Worm (Caenorhabditis elegans) whole organism, mixed stage, embryonic: Measurements from ENCODE around the gene F16H6.7.

Source experiments
- M03D4.4 ChIP-seq: sonication (generic microtip); optimal IDR thresholded peaks from 2 replicates; lab custom pipeline; 2017; ENCODE audit warnings: mild to moderate bottlenecking, missing genetic modification characterization, missing compliant biosample characterization
- bed-3 ChIP-seq: fragments of 200-800 bp; sonication (Bioruptor generic); optimal IDR thresholded peaks from 3 replicates; lab custom pipeline; 2018; ENCODE audit warnings: mild to moderate bottlenecking, missing genetic modification characterization, moderate library complexity, missing compliant biosample characterization
- blmp-1 ChIP-seq: fragments of 150-350 bp; optimal IDR thresholded peaks from 2 replicates; lab custom pipeline; 2014; ENCODE audit warnings: missing biosample characterization, missing genetic modification characterization
- ceh-39 ChIP-seq: fragments of 150-350 bp; optimal IDR thresholded peaks from 2 replicates; lab custom pipeline; 2014; ENCODE audit warnings: missing biosample characterization, missing genetic modification characterization
- ceh-43 ChIP-seq: fragments of 200-800 bp; sonication (Bioruptor generic); optimal IDR thresholded peaks from 2 replicates; lab custom pipeline; 2018; ENCODE audit warnings: mild to moderate bottlenecking, missing genetic modification characterization, moderate library complexity, missing compliant biosample characterization
- ceh-83 ChIP-seq: fragments of 200-800 bp; sonication (Bioruptor generic); optimal IDR thresholded peaks from 2 replicates; lab custom pipeline; 2018; ENCODE audit warnings: mild to moderate bottlenecking, missing genetic modification characterization, missing compliant biosample characterization
- ces-1 ChIP-seq: fragments of 150-350 bp; optimal IDR thresholded peaks from 2 replicates; lab custom pipeline; 2014; ENCODE audit warnings: missing biosample characterization, missing genetic modification reagents, missing genetic modification characterization
- cnd-1 ChIP-seq: fragments of 200-800 bp; sonication (Bioruptor generic); optimal IDR thresholded peaks from 2 replicates; lab custom pipeline; 2018; ENCODE audit warnings: mild to moderate bottlenecking, missing genetic modification characterization, missing compliant biosample characterization
- drap-1 ChIP-seq: fragments of 200-800 bp; sonication (Bioruptor generic); optimal IDR thresholded peaks from 3 replicates; lab custom pipeline; 2018; ENCODE audit warnings: mild to moderate bottlenecking, missing genetic modification characterization, missing compliant biosample characterization
- elt-1 ChIP-seq: sonication (generic microtip); optimal IDR thresholded peaks from 2 replicates; lab custom pipeline; 2017; ENCODE audit warnings: missing genetic modification characterization, mild to moderate bottlenecking, missing compliant biosample characterization, antibody characterized with exemption, moderate library complexity, borderline replicate concordance; ENCODE audit not compliant: insufficient read depth
- elt-3 ChIP-seq: fragments of 150-350 bp; optimal IDR thresholded peaks from 2 replicates; lab custom pipeline; 2014; ENCODE audit warnings: missing biosample characterization, missing genetic modification characterization
- flh-1 ChIP-seq: fragments of 200-800 bp; sonication (Bioruptor generic); optimal IDR thresholded peaks from 2 replicates; lab custom pipeline; 2018; ENCODE audit warnings: mild to moderate bottlenecking, missing genetic modification characterization, moderate library complexity, missing compliant biosample characterization
- ham-2 ChIP-seq: fragments of 200-800 bp; sonication (Bioruptor generic); optimal IDR thresholded peaks from 2 replicates; lab custom pipeline; 2018; ENCODE audit warnings: mild to moderate bottlenecking, missing genetic modification characterization, missing compliant biosample characterization
- hlh-1 ChIP-seq: fragments of 150-350 bp; optimal IDR thresholded peaks from 2 replicates; lab custom pipeline; 2014; ENCODE audit warnings: missing biosample characterization, missing genetic modification reagents, missing genetic modification characterization
- lin-32 ChIP-seq: fragments of 200-800 bp; sonication (Bioruptor generic); optimal IDR thresholded peaks from 2 replicates; lab custom pipeline; 2018; ENCODE audit warnings: mild to moderate bottlenecking, missing genetic modification characterization, missing compliant biosample characterization
- lsy-2 ChIP-seq: fragments of 150-350 bp; optimal IDR thresholded peaks from 2 replicates; lab custom pipeline; 2014; ENCODE audit warnings: missing biosample characterization, missing genetic modification characterization
- mab-5 ChIP-seq: fragments of 150-350 bp; optimal IDR thresholded peaks from 2 replicates; lab custom pipeline; 2014; ENCODE audit warnings: missing biosample characterization, missing genetic modification characterization
- mep-1 ChIP-seq: fragments of 150-350 bp; optimal IDR thresholded peaks from 2 replicates; lab custom pipeline; 2017; ENCODE audit warnings: missing biosample characterization, missing genetic modification reagents, missing genetic modification characterization, inconsistent platforms
- mls-2 ChIP-seq: sonication (generic microtip); optimal IDR thresholded peaks from 2 replicates; lab custom pipeline; 2016; ENCODE audit warnings: mild to moderate bottlenecking, missing genetic modification characterization, moderate library complexity, missing compliant biosample characterization
- nhr-12 ChIP-seq: fragments of 150-350 bp; optimal IDR thresholded peaks from 2 replicates; lab custom pipeline; 2014; ENCODE audit warnings: missing biosample characterization, missing genetic modification characterization
- nhr-2 ChIP-seq: fragments of 150-350 bp; optimal IDR thresholded peaks from 2 replicates; lab custom pipeline; 2014; ENCODE audit warnings: missing biosample characterization, missing genetic modification characterization
- nhr-237 ChIP-seq: fragments of 150-350 bp; optimal IDR thresholded peaks from 2 replicates; lab custom pipeline; 2014; ENCODE audit warnings: missing biosample characterization, missing genetic modification characterization
- nhr-28 ChIP-seq: fragments of 150-350 bp; optimal IDR thresholded peaks from 2 replicates; lab custom pipeline; 2014; ENCODE audit warnings: missing biosample characterization, missing genetic modification characterization
- nhr-76 ChIP-seq: sonication (generic microtip); optimal IDR thresholded peaks from 2 replicates; lab custom pipeline; 2017; ENCODE audit warnings: missing biosample characterization, missing genetic modification characterization
- pha-4 ChIP-seq: fragments of 150-350 bp; optimal IDR thresholded peaks from 2 replicates; lab custom pipeline; 2018; ENCODE audit warnings: missing biosample characterization, missing genetic modification reagents, missing genetic modification characterization
- sem-2 ChIP-seq: fragments of 200-800 bp; sonication (Bioruptor generic); optimal IDR thresholded peaks from 2 replicates; lab custom pipeline; 2018; ENCODE audit warnings: mild to moderate bottlenecking, missing genetic modification characterization, missing compliant biosample characterization
- snpc-4 ChIP-seq: fragments of 150-350 bp; optimal IDR thresholded peaks from 2 replicates; lab custom pipeline; 2014; ENCODE audit warnings: missing biosample characterization, missing genetic modification characterization
- sptf-1 ChIP-seq: sonication (generic microtip); optimal IDR thresholded peaks from 2 replicates; lab custom pipeline; 2017; ENCODE audit warnings: mild to moderate bottlenecking, missing genetic modification characterization, moderate library complexity, missing compliant biosample characterization
- tbx-8 ChIP-seq: fragments of 200-800 bp; sonication (Bioruptor generic); optimal IDR thresholded peaks from 2 replicates; lab custom pipeline; 2018; ENCODE audit warnings: mild to moderate bottlenecking, missing genetic modification characterization, moderate library complexity, missing compliant biosample characterization
- unc-120 ChIP-seq: sonication (generic microtip); optimal IDR thresholded peaks from 2 replicates; lab custom pipeline; 2017; ENCODE audit warnings: missing genetic modification characterization, missing compliant biosample characterization; ENCODE audit not compliant: poor library complexity, severe bottlenecking
- unc-39 ChIP-seq: fragments of 150-350 bp; optimal IDR thresholded peaks from 2 replicates; lab custom pipeline; 2014; ENCODE audit warnings: missing biosample characterization, missing genetic modification characterization
- unc-62 ChIP-seq: fragments of 150-350 bp; optimal IDR thresholded peaks from 2 replicates; lab custom pipeline; 2014; ENCODE audit warnings: missing biosample characterization, missing genetic modification reagents, missing genetic modification characterization
- zip-8 ChIP-seq: fragments of 150-350 bp; optimal IDR thresholded peaks from 2 replicates; lab custom pipeline; 2014; ENCODE audit warnings: missing biosample characterization, missing genetic modification characterization
- ztf-11 ChIP-seq: fragments of 150-350 bp; optimal IDR thresholded peaks from 2 replicates; lab custom pipeline; 2014; ENCODE audit warnings: missing biosample characterization, missing genetic modification characterization

F16H6.7 gene

DNA sequence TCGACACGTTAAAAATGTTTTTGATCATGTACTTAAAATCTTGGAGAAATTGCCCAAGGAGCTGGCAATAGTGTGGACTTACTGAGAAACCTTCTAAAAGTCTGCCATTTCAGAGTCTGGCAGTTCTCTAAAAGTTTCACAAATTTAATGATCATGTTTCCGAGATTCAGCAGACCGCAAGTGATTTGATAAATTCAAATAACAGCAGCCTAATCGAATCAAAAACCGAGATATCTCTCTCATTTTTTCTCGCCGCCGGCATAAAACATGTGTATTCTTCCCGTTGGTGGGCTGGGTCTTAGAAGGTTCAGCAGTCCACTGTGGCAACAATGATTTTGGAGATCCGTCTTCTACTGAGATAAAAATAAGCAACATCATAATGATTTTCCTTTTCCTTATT lies 19.8 kb downstream of the F16H6.7 start, which contains the start of gene clec-246:
Gene clec-246, plus strand, starts transcription at position 301 of the 400 bp plus-strand sequence.
- TF ChIP-seq ztf-11 (tag; lab: Kevin White, UChicago): no peak
- no peak for TF ChIP-seq pha-4
- TF ChIP-seq mab-5 (tag; lab: Kevin White, UChicago): no peak
- TF ChIP-seq nhr-2 (tag; lab: Kevin White, UChicago): no peak
- TF ChIP-seq flh-1: no peak
- TF ChIP-seq ces-1 (GFP tag; lab: Kevin White, UChicago): no peak
- TF ChIP-seq unc-120 (tag; lab: Kevin White, UChicago): no peak
- TF ChIP-seq unc-62: no peak
- TF ChIP-seq nhr-76 (tag; lab: Kevin White, UChicago): no peak
- TF ChIP-seq ceh-39 (tag; lab: Kevin White, UChicago): no peak
- no peak for TF ChIP-seq unc-39 (tag; lab: Kevin White, UChicago)
- TF ChIP-seq lsy-2 (tag; lab: Kevin White, UChicago): no peak
- no peak for TF ChIP-seq mls-2 (tag; lab: Kevin White, UChicago)

ce11 chrV:18188328-18188727 lies 20.6 kb downstream of the F16H6.7 start, which contains the start of gene clec-245:
Gene clec-245, minus strand, starts transcription at chrV:18188428.
- TF ChIP-seq nhr-2 (tag; lab: Kevin White, UChicago) (no peak), unc-39 (tag; lab: Kevin White, UChicago) (no peak), mab-5 (tag; lab: Kevin White, UChicago) (no peak), nhr-237 (tag; lab: Kevin White, UChicago) (no peak), hlh-1 (no peak), ham-2 (GFP tag; lab: Kevin White, UChicago) (no peak), ces-1 (GFP tag; lab: Kevin White, UChicago) (no peak), unc-62 (no peak), unc-120 (tag; lab: Kevin White, UChicago) (no peak), elt-1 (no peak), ceh-83 (GFP tag; lab: Kevin White, UChicago) (no peak), ztf-11 (tag; lab: Kevin White, UChicago) (no peak), M03D4.4 (no peak), lin-32 (no peak), nhr-28 (tag; lab: Kevin White, UChicago) (no peak), mls-2 (tag; lab: Kevin White, UChicago) (no peak), mep-1 (tag; lab: Kevin White, UChicago) (no peak)

- TF ChIP-seq nhr-2 (tag; lab: Kevin White, UChicago): no peak
- no peak for TF ChIP-seq hlh-1
- no peak for TF ChIP-seq pha-4
- TF ChIP-seq flh-1: no peak
- no peak for TF ChIP-seq blmp-1 (tag; lab: Kevin White, UChicago)
- TF ChIP-seq ham-2 (GFP tag; lab: Kevin White, UChicago): no peak
- no peak for TF ChIP-seq ztf-11 (tag; lab: Kevin White, UChicago)
- no peak for TF ChIP-seq mab-5 (tag; lab: Kevin White, UChicago)
- no peak for TF ChIP-seq mls-2 (tag; lab: Kevin White, UChicago)
- no peak for TF ChIP-seq unc-120 (tag; lab: Kevin White, UChicago)
- no peak for TF ChIP-seq sptf-1 (tag; lab: Kevin White, UChicago)
- no peak for TF ChIP-seq ceh-83 (GFP tag; lab: Kevin White, UChicago)
- no peak for TF ChIP-seq cnd-1
- no peak for TF ChIP-seq unc-39 (tag; lab: Kevin White, UChicago)
These were observed 24.1 kb downstream of the F16H6.7 start, which contains the start of gene C31G12.3 for ce11 chrV:18184910-18185309. Gene C31G12.3, plus strand, starts transcription at chrV:18185210.

DNA sequence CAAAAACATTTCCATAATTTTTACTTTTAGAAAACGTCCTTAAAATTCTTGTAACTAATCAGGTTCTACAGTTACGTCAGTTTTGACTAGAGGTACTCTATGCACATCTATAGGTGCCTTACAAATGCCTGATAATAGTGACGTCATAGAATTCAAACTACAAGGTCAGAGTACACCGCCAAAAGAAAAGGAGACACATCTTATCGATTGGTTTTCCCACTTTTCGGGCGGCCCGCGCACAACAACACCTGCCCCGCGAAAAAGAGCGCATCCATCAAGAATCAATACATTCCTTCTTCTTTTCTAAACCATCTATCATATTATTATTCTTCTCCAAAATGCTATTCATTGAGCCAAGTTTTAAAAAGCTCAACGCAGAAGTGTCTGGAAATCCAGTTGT lies 29.3 kb downstream of the F16H6.7 start, which contains the start of gene C31G12.1:
Gene C31G12.1, plus strand, starts transcription at position 301 of the 400 bp plus-strand sequence.
- TF ChIP-seq sem-2 (GFP tag; lab: Kevin White, UChicago) (no peak), unc-120 (tag; lab: Kevin White, UChicago) (no peak), ceh-39 (tag; lab: Kevin White, UChicago) (peak; percentile 16), flh-1 (no peak), drap-1 (GFP tag; lab: Kevin White, UChicago) (no peak), ces-1 (GFP tag; lab: Kevin White, UChicago) (no peak), bed-3 (no peak), elt-3 (no peak)

- TF ChIP-seq nhr-76 (tag; lab: Kevin White, UChicago) (no peak), lin-32 (no peak), nhr-2 (tag; lab: Kevin White, UChicago) (no peak), ceh-43 (no peak), mep-1 (tag; lab: Kevin White, UChicago) (no peak), tbx-8 (GFP tag; lab: Kevin White, UChicago) (no peak), zip-8 (tag; lab: Kevin White, UChicago) (no peak), sptf-1 (tag; lab: Kevin White, UChicago) (no peak), cnd-1 (no peak), mls-2 (tag; lab: Kevin White, UChicago) (no peak), unc-120 (tag; lab: Kevin White, UChicago) (no peak), snpc-4 (tag; lab: Kevin White, UChicago) (no peak), ham-2 (GFP tag; lab: Kevin White, UChicago) (no peak), nhr-28 (tag; lab: Kevin White, UChicago) (no peak), pha-4 (no peak), nhr-12 (tag; lab: Kevin White, UChicago) (no peak), drap-1 (GFP tag; lab: Kevin White, UChicago) (no peak), ces-1 (GFP tag; lab: Kevin White, UChicago) (no peak)
These were observed 30.3 kb downstream of the F16H6.7 start, which contains the start of gene C31G12.4 for ce11 chrV:18178659-18179058. Gene C31G12.4, minus strand, starts transcription at chrV:18178759.
